Worm (Caenorhabditis elegans) whole organism, L3 larva: ENCODE measurements around the gene srh-129.

Experiments used
- aly-2 ChIP-seq: fragments of 150-350 bp; optimal IDR thresholded peaks from 2 replicates; lab custom pipeline; 2014; ENCODE audit warnings: missing biosample characterization, missing genetic modification characterization
- ama-1 ChIP-seq: fragments of 150-350 bp; optimal IDR thresholded peaks from 2 replicates; lab custom pipeline; 2018
- ceh-28 ChIP-seq: fragments of 150-350 bp; optimal IDR thresholded peaks from 2 replicates; lab custom pipeline; 2014; ENCODE audit warnings: missing biosample characterization, missing genetic modification reagents, missing genetic modification characterization
- fkh-10 ChIP-seq: sonication (generic microtip); optimal IDR thresholded peaks from 2 replicates; lab custom pipeline; 2017; ENCODE audit warnings: missing biosample characterization, missing genetic modification reagents, missing genetic modification characterization
- lin-39 ChIP-seq: fragments of 150-350 bp; optimal IDR thresholded peaks from 2 replicates; lab custom pipeline; 2018; ENCODE audit warnings: missing biosample characterization, missing genetic modification reagents, missing genetic modification characterization
- lsy-12 ChIP-seq: sonication (generic microtip); optimal IDR thresholded peaks from 2 replicates; lab custom pipeline; 2016; ENCODE audit warnings: mild to moderate bottlenecking, missing genetic modification characterization, missing compliant biosample characterization
- nfya-1 ChIP-seq: sonication (generic microtip); optimal IDR thresholded peaks from 2 replicates; lab custom pipeline; 2017; ENCODE audit warnings: missing genetic modification characterization, mild to moderate bottlenecking, missing compliant biosample characterization, antibody characterized with exemption, moderate library complexity; ENCODE audit not compliant: insufficient read depth
- nhr-11 ChIP-seq: fragments of 150-350 bp; optimal IDR thresholded peaks from 2 replicates; lab custom pipeline; 2014; ENCODE audit warnings: missing biosample characterization, missing genetic modification characterization
- nhr-23 ChIP-seq: fragments of 150-350 bp; optimal IDR thresholded peaks from 2 replicates; lab custom pipeline; 2014; ENCODE audit warnings: missing biosample characterization, missing genetic modification reagents, missing genetic modification characterization
- nhr-25 ChIP-seq: sonication (generic microtip); optimal IDR thresholded peaks from 2 replicates; lab custom pipeline; 2017; ENCODE audit warnings: missing biosample characterization, missing genetic modification characterization
- nhr-77 ChIP-seq: fragments of 150-350 bp; optimal IDR thresholded peaks from 2 replicates; lab custom pipeline; 2014; ENCODE audit warnings: missing biosample characterization, missing genetic modification characterization
- pqm-1 ChIP-seq: fragments of 150-350 bp; optimal IDR thresholded peaks from 2 replicates; lab custom pipeline; 2017; ENCODE audit warnings: missing biosample characterization, missing genetic modification characterization, inconsistent platforms
- unc-39 ChIP-seq: sonication (generic microtip); optimal IDR thresholded peaks from 4 replicates; lab custom pipeline; 2017; ENCODE audit warnings: missing biosample characterization, missing genetic modification characterization
- zag-1 ChIP-seq: fragments of 150-350 bp; optimal IDR thresholded peaks from 2 replicates; lab custom pipeline; 2014; ENCODE audit warnings: missing biosample characterization, missing genetic modification characterization

DNA sequence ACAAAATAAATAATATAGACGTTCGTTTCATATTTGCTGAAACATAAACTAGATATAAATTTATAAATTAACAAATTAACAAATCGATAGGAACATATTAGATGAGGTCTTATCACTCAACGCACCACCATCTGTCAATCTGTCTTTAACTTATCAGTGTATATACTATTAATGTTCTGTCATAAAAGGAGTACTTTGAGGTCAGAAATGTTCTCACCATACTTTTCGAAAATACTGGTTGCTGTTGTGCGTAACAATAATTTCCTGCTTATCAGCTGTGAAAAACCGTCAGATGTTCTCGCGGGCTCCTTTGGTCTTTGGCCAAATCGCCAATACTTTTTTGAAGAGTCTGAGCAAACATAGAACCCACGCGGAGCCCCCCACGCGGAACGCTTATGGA, 48.8 kb upstream of the srh-129 start, which contains the start of gene C03A7.13:
- no peak for TF ChIP-seq unc-39
- no peak for TF ChIP-seq ama-1 (lab: Kevin White, UChicago)
- TF ChIP-seq nhr-25 = no peak
- no peak for TF ChIP-seq lsy-12 (tag; lab: Kevin White, UChicago)
- no peak for TF ChIP-seq ceh-28 (tag; lab: Kevin White, UChicago)
- no peak for TF ChIP-seq zag-1
- TF ChIP-seq pqm-1 (tag; lab: Kevin White, UChicago) = peak; percentile 88
- TF ChIP-seq lin-39 (tag; lab: Kevin White, UChicago) = no peak
- TF ChIP-seq nhr-11 = no peak
- TF ChIP-seq nhr-77 (tag; lab: Kevin White, UChicago) = no peak
- TF ChIP-seq fkh-10 (GFP tag; lab: Kevin White, UChicago) = no peak
- no peak for TF ChIP-seq nhr-23
- no peak for TF ChIP-seq aly-2
- no peak for TF ChIP-seq nfya-1 (tag; lab: Kevin White, UChicago)
